Worm (Caenorhabditis elegans) whole organism, mixed stage, embryonic: ENCODE measurements around the gene him-6.
"Not testable (repeated sequence)": the region's sequence is repeated elsewhere in the genome, so short reads cannot be mapped to it uniquely, and the experiment has no call there.

Experiments used
- bed-3 ChIP-seq: fragments of 200-800 bp; sonication (Bioruptor generic); optimal IDR thresholded peaks from 3 replicates; lab custom pipeline; 2018; ENCODE audit warnings: mild to moderate bottlenecking, missing genetic modification characterization, moderate library complexity, missing compliant biosample characterization
- blmp-1 ChIP-seq: fragments of 150-350 bp; optimal IDR thresholded peaks from 2 replicates; lab custom pipeline; 2014; ENCODE audit warnings: missing biosample characterization, missing genetic modification characterization
- ceh-39 ChIP-seq: fragments of 150-350 bp; optimal IDR thresholded peaks from 2 replicates; lab custom pipeline; 2014; ENCODE audit warnings: missing biosample characterization, missing genetic modification characterization
- ceh-83 ChIP-seq: fragments of 200-800 bp; sonication (Bioruptor generic); optimal IDR thresholded peaks from 2 replicates; lab custom pipeline; 2018; ENCODE audit warnings: mild to moderate bottlenecking, missing genetic modification characterization, missing compliant biosample characterization
- ces-1 ChIP-seq: fragments of 150-350 bp; optimal IDR thresholded peaks from 2 replicates; lab custom pipeline; 2014; ENCODE audit warnings: missing biosample characterization, missing genetic modification reagents, missing genetic modification characterization
- cnd-1 ChIP-seq: fragments of 200-800 bp; sonication (Bioruptor generic); optimal IDR thresholded peaks from 2 replicates; lab custom pipeline; 2018; ENCODE audit warnings: mild to moderate bottlenecking, missing genetic modification characterization, missing compliant biosample characterization
- drap-1 ChIP-seq: fragments of 200-800 bp; sonication (Bioruptor generic); optimal IDR thresholded peaks from 3 replicates; lab custom pipeline; 2018; ENCODE audit warnings: mild to moderate bottlenecking, missing genetic modification characterization, missing compliant biosample characterization
- elt-1 ChIP-seq: sonication (generic microtip); optimal IDR thresholded peaks from 2 replicates; lab custom pipeline; 2017; ENCODE audit warnings: missing genetic modification characterization, mild to moderate bottlenecking, missing compliant biosample characterization, antibody characterized with exemption, moderate library complexity, borderline replicate concordance; ENCODE audit not compliant: insufficient read depth
- elt-3 ChIP-seq: fragments of 150-350 bp; optimal IDR thresholded peaks from 2 replicates; lab custom pipeline; 2014; ENCODE audit warnings: missing biosample characterization, missing genetic modification characterization
- flh-1 ChIP-seq: fragments of 200-800 bp; sonication (Bioruptor generic); optimal IDR thresholded peaks from 2 replicates; lab custom pipeline; 2018; ENCODE audit warnings: mild to moderate bottlenecking, missing genetic modification characterization, moderate library complexity, missing compliant biosample characterization
- hlh-1 ChIP-seq: fragments of 150-350 bp; optimal IDR thresholded peaks from 2 replicates; lab custom pipeline; 2014; ENCODE audit warnings: missing biosample characterization, missing genetic modification reagents, missing genetic modification characterization
- lin-13 ChIP-seq: fragments of 150-350 bp; optimal IDR thresholded peaks from 2 replicates; lab custom pipeline; 2014; ENCODE audit warnings: missing biosample characterization, missing genetic modification characterization
- lin-32 ChIP-seq: fragments of 200-800 bp; sonication (Bioruptor generic); optimal IDR thresholded peaks from 2 replicates; lab custom pipeline; 2018; ENCODE audit warnings: mild to moderate bottlenecking, missing genetic modification characterization, missing compliant biosample characterization
- lsy-2 ChIP-seq: fragments of 150-350 bp; optimal IDR thresholded peaks from 2 replicates; lab custom pipeline; 2014; ENCODE audit warnings: missing biosample characterization, missing genetic modification characterization
- mls-2 ChIP-seq: sonication (generic microtip); optimal IDR thresholded peaks from 2 replicates; lab custom pipeline; 2016; ENCODE audit warnings: mild to moderate bottlenecking, missing genetic modification characterization, moderate library complexity, missing compliant biosample characterization
- nhr-12 ChIP-seq: fragments of 150-350 bp; optimal IDR thresholded peaks from 2 replicates; lab custom pipeline; 2014; ENCODE audit warnings: missing biosample characterization, missing genetic modification characterization
- nhr-2 ChIP-seq: fragments of 150-350 bp; optimal IDR thresholded peaks from 2 replicates; lab custom pipeline; 2014; ENCODE audit warnings: missing biosample characterization, missing genetic modification characterization
- nhr-237 ChIP-seq: fragments of 150-350 bp; optimal IDR thresholded peaks from 2 replicates; lab custom pipeline; 2014; ENCODE audit warnings: missing biosample characterization, missing genetic modification characterization
- nhr-28 ChIP-seq: fragments of 150-350 bp; optimal IDR thresholded peaks from 2 replicates; lab custom pipeline; 2014; ENCODE audit warnings: missing biosample characterization, missing genetic modification characterization
- nhr-76 ChIP-seq: sonication (generic microtip); optimal IDR thresholded peaks from 2 replicates; lab custom pipeline; 2017; ENCODE audit warnings: missing biosample characterization, missing genetic modification characterization
- pha-4 ChIP-seq: fragments of 150-350 bp; optimal IDR thresholded peaks from 2 replicates; lab custom pipeline; 2018; ENCODE audit warnings: missing biosample characterization, missing genetic modification reagents, missing genetic modification characterization
- sptf-1 ChIP-seq: sonication (generic microtip); optimal IDR thresholded peaks from 2 replicates; lab custom pipeline; 2017; ENCODE audit warnings: mild to moderate bottlenecking, missing genetic modification characterization, moderate library complexity, missing compliant biosample characterization
- tbx-8 ChIP-seq: fragments of 200-800 bp; sonication (Bioruptor generic); optimal IDR thresholded peaks from 2 replicates; lab custom pipeline; 2018; ENCODE audit warnings: mild to moderate bottlenecking, missing genetic modification characterization, moderate library complexity, missing compliant biosample characterization
- unc-120 ChIP-seq: sonication (generic microtip); optimal IDR thresholded peaks from 2 replicates; lab custom pipeline; 2017; ENCODE audit warnings: missing genetic modification characterization, missing compliant biosample characterization; ENCODE audit not compliant: poor library complexity, severe bottlenecking
- unc-39 ChIP-seq: fragments of 150-350 bp; optimal IDR thresholded peaks from 2 replicates; lab custom pipeline; 2014; ENCODE audit warnings: missing biosample characterization, missing genetic modification characterization
- unc-62 ChIP-seq: fragments of 150-350 bp; optimal IDR thresholded peaks from 2 replicates; lab custom pipeline; 2014; ENCODE audit warnings: missing biosample characterization, missing genetic modification reagents, missing genetic modification characterization
- zip-8 ChIP-seq: fragments of 150-350 bp; optimal IDR thresholded peaks from 2 replicates; lab custom pipeline; 2014; ENCODE audit warnings: missing biosample characterization, missing genetic modification characterization
- ztf-11 ChIP-seq: fragments of 150-350 bp; optimal IDR thresholded peaks from 2 replicates; lab custom pipeline; 2014; ENCODE audit warnings: missing biosample characterization, missing genetic modification characterization

him-6 gene

ce11 chrIV:12464822-12465221 is 25.8 kb upstream of the him-6 start:
- TF ChIP-seq tbx-8 (GFP tag; lab: Kevin White, UChicago) (no peak), drap-1 (GFP tag; lab: Kevin White, UChicago) (no peak), nhr-76 (no peak), elt-3 (tag; lab: Kevin White, UChicago) (no peak), flh-1 (no peak), lsy-2 (tag; lab: Kevin White, UChicago) (no peak)

- TF ChIP-seq drap-1 (GFP tag; lab: Kevin White, UChicago) (no peak), elt-1 (no peak), ceh-39 (tag; lab: Kevin White, UChicago) (peak; percentile 72)
Observed at ce11 chrIV:12467761-12468160, 22.8 kb upstream of the him-6 start.

- no peak for TF ChIP-seq nhr-76
- TF ChIP-seq unc-120 (tag; lab: Kevin White, UChicago): no peak
Observed at ce11 chrIV:12468359-12468758, 22.2 kb upstream of the him-6 start, which contains the start of gene igdb-2. igdb-2 (plus strand) TSS chrIV:12468659.

- TF ChIP-seq ces-1 (GFP tag; lab: Kevin White, UChicago); nhr-237 (tag; lab: Kevin White, UChicago); pha-4 (tag; lab: Kevin White, UChicago): not testable (repeated sequence)
- TF ChIP-seq, all 35 proteins: peak for 0; not testable (repeated sequence) for 35
Observed at ce11 chrIV:12476942-12477341, 13.6 kb upstream of the him-6 start, which contains the start of gene T04A11.1. T04A11.1 (minus strand) TSS chrIV:12477042.

ce11 chrIV:12478711-12479110 is 11.9 kb upstream of the him-6 start, which contains the start of gene igdb-1:
igdb-1 (plus strand) TSS chrIV:12479011.
- not testable (repeated sequence) for TF ChIP-seq unc-120, nhr-12, zip-8 (tag; lab: Kevin White, UChicago)

ce11 chrIV:12484479-12484878 is 6.1 kb upstream of the him-6 start, which contains the start of gene T04A11.4:
T04A11.4 (minus strand) TSS chrIV:12484579.
- not testable (repeated sequence) for TF ChIP-seq nhr-237, ztf-11, hlh-1 (tag; lab: Kevin White, UChicago)

- TF ChIP-seq sptf-1 (tag; lab: Kevin White, UChicago) (no peak), mls-2 (tag; lab: Kevin White, UChicago) (no peak), elt-1 (no peak), unc-39 (tag; lab: Kevin White, UChicago) (no peak), lin-32 (GFP tag; lab: Kevin White, UChicago) (no peak), unc-120 (tag; lab: Kevin White, UChicago) (no peak), flh-1 (no peak), nhr-28 (no peak), blmp-1 (tag; lab: Kevin White, UChicago) (no peak), unc-62 (GFP tag; lab: Kevin White, UChicago) (no peak), drap-1 (GFP tag; lab: Kevin White, UChicago) (no peak), nhr-76 (no peak), hlh-1 (tag; lab: Kevin White, UChicago) (no peak), nhr-2 (tag; lab: Kevin White, UChicago) (no peak), cnd-1 (no peak), lsy-2 (tag; lab: Kevin White, UChicago) (no peak), ceh-83 (GFP tag; lab: Kevin White, UChicago) (no peak), lin-13 (no peak), bed-3 (GFP tag; lab: Kevin White, UChicago) (no peak)
Observed at ce11 chrIV:12487194-12487593, 3.4 kb upstream of the him-6 start, which contains the start of gene sru-26. sru-26 (plus strand) TSS chrIV:12487494.
